Worm (Caenorhabditis elegans) whole organism, late embryonic: ENCODE data around the gene F32D8.7.
A peak's percentile ranks its signal among the peaks of the same experiment; 100 is the strongest.

Experiments
- C38D4.7 ChIP-seq: fragments of 200-800 bp; sonication (Bioruptor generic); optimal IDR thresholded peaks from 2 replicates; lab custom pipeline; 2018; ENCODE audit warnings: mild to moderate bottlenecking, missing genetic modification characterization, moderate library complexity, missing compliant biosample characterization
- F13H6.1 ChIP-seq: sonication (generic microtip); optimal IDR thresholded peaks from 2 replicates; lab custom pipeline; 2016; ENCODE audit warnings: missing genetic modification characterization, missing compliant biosample characterization
- K02D7.2 ChIP-seq: sonication (generic microtip); optimal IDR thresholded peaks from 2 replicates; lab custom pipeline; 2017; ENCODE audit warnings: mild to moderate bottlenecking, missing genetic modification characterization, missing compliant biosample characterization
- K09A11.1 ChIP-seq: sonication (generic microtip); optimal IDR thresholded peaks from 2 replicates; lab custom pipeline; 2017; ENCODE audit warnings: antibody characterized with exemption, mild to moderate bottlenecking, missing genetic modification characterization, missing compliant biosample characterization; ENCODE audit not compliant: insufficient read depth
- T23F11.4 ChIP-seq: fragments of 200-800 bp; sonication (Bioruptor generic); optimal IDR thresholded peaks from 2 replicates; lab custom pipeline; 2018; ENCODE audit warnings: mild to moderate bottlenecking, missing genetic modification characterization, missing compliant biosample characterization
- Y22D7AL.16 ChIP-seq: sonication (generic microtip); optimal IDR thresholded peaks from 2 replicates; lab custom pipeline; 2016; ENCODE audit warnings: missing genetic modification characterization, missing compliant biosample characterization
- ahr-1 ChIP-seq: sonication (generic microtip); optimal IDR thresholded peaks from 2 replicates; lab custom pipeline; 2016; ENCODE audit warnings: missing genetic modification characterization, missing compliant biosample characterization
- ama-1 ChIP-seq: fragments of 150-350 bp; optimal IDR thresholded peaks from 2 replicates; lab custom pipeline; 2014
- ceh-14 ChIP-seq: sonication (generic microtip); optimal IDR thresholded peaks from 2 replicates; lab custom pipeline; 2016; ENCODE audit warnings: missing genotype, missing genetic modification characterization, missing compliant biosample characterization
- ceh-18 ChIP-seq: sonication (generic microtip); optimal IDR thresholded peaks from 2 replicates; lab custom pipeline; 2016; ENCODE audit warnings: missing genetic modification characterization, missing compliant biosample characterization
- ceh-19 ChIP-seq: fragments of 200-800 bp; sonication (Bioruptor generic); optimal IDR thresholded peaks from 2 replicates; lab custom pipeline; 2018; ENCODE audit warnings: mild to moderate bottlenecking, missing genetic modification characterization, missing compliant biosample characterization
- ceh-2 ChIP-seq: sonication (generic microtip); optimal IDR thresholded peaks from 2 replicates; lab custom pipeline; 2016; ENCODE audit warnings: missing genotype, missing genetic modification characterization, missing compliant biosample characterization
- ceh-30 ChIP-seq: fragments of 150-350 bp; optimal IDR thresholded peaks from 2 replicates; lab custom pipeline; 2014; ENCODE audit warnings: missing biosample characterization, missing genetic modification characterization
- ceh-31 ChIP-seq: sonication (generic microtip); optimal IDR thresholded peaks from 2 replicates; lab custom pipeline; 2016; ENCODE audit warnings: missing genetic modification characterization, missing compliant biosample characterization
- ceh-34 ChIP-seq: sonication (generic microtip); optimal IDR thresholded peaks from 2 replicates; lab custom pipeline; 2016; ENCODE audit warnings: mild to moderate bottlenecking, missing genetic modification characterization, missing compliant biosample characterization
- ceh-45 ChIP-seq: fragments of 200-800 bp; sonication (Bioruptor generic); IDR thresholded peaks from 2 replicates; pipeline ENCODE4 v1.3.6; 2022; ENCODE audit warnings: missing genetic modification reagents, missing genetic modification characterization, missing compliant biosample characterization
- ceh-48 ChIP-seq: sonication (generic microtip); optimal IDR thresholded peaks from 2 replicates; lab custom pipeline; 2016; ENCODE audit warnings: missing genetic modification characterization, inconsistent platforms, missing compliant biosample characterization
- ceh-6 ChIP-seq: fragments of 200-800 bp; sonication (Bioruptor generic); optimal IDR thresholded peaks from 2 replicates; lab custom pipeline; 2018; ENCODE audit warnings: mild to moderate bottlenecking, missing genetic modification characterization, missing compliant biosample characterization
- ceh-9 ChIP-seq: sonication (generic microtip); optimal IDR thresholded peaks from 2 replicates; lab custom pipeline; 2016; ENCODE audit warnings: mild to moderate bottlenecking, missing genetic modification characterization, inconsistent platforms, missing compliant biosample characterization
- che-1 ChIP-seq: sonication (generic microtip); optimal IDR thresholded peaks from 2 replicates; lab custom pipeline; 2016; ENCODE audit warnings: mild to moderate bottlenecking, missing genetic modification characterization, missing compliant biosample characterization
- dmd-4 ChIP-seq: sonication (generic microtip); optimal IDR thresholded peaks from 2 replicates; lab custom pipeline; 2016; ENCODE audit warnings: borderline replicate concordance, missing genetic modification characterization, missing compliant biosample characterization
- elt-2 ChIP-seq: sonication (generic microtip); optimal IDR thresholded peaks from 2 replicates; lab custom pipeline; 2016; ENCODE audit warnings: missing genetic modification reagents, missing genetic modification characterization, missing compliant biosample characterization
- ets-4 ChIP-seq: sonication (generic microtip); optimal IDR thresholded peaks from 2 replicates; lab custom pipeline; 2016; ENCODE audit warnings: missing genetic modification characterization, missing compliant biosample characterization
- fkh-6 ChIP-seq: sonication (generic microtip); optimal IDR thresholded peaks from 2 replicates; lab custom pipeline; 2016; ENCODE audit warnings: missing genetic modification characterization, missing compliant biosample characterization
- gmeb-2 ChIP-seq: sonication (generic microtip); optimal IDR thresholded peaks from 2 replicates; lab custom pipeline; 2016; ENCODE audit warnings: missing genetic modification characterization, inconsistent platforms, missing compliant biosample characterization
- hlh-15 ChIP-seq: sonication (generic microtip); optimal IDR thresholded peaks from 2 replicates; lab custom pipeline; 2016; ENCODE audit warnings: missing genetic modification characterization, missing compliant biosample characterization
- hlh-30 ChIP-seq: sonication (generic microtip); optimal IDR thresholded peaks from 2 replicates; lab custom pipeline; 2017; ENCODE audit warnings: antibody characterized with exemption, missing genetic modification characterization, missing compliant biosample characterization; ENCODE audit not compliant: insufficient read depth
- hlh-6 ChIP-seq: sonication (generic microtip); optimal IDR thresholded peaks from 2 replicates; lab custom pipeline; 2016; ENCODE audit warnings: missing genotype, missing genetic modification characterization, missing compliant biosample characterization
- lin-11 ChIP-seq: fragments of 200-800 bp; sonication (Bioruptor generic); optimal IDR thresholded peaks from 2 replicates; lab custom pipeline; 2018; ENCODE audit warnings: mild to moderate bottlenecking, missing genetic modification characterization, missing compliant biosample characterization
- madf-2 ChIP-seq: sonication (generic microtip); optimal IDR thresholded peaks from 2 replicates; lab custom pipeline; 2017; ENCODE audit warnings: missing genetic modification characterization, missing compliant biosample characterization
- mec-3 ChIP-seq: sonication (generic microtip); optimal IDR thresholded peaks from 2 replicates; lab custom pipeline; 2016; ENCODE audit warnings: borderline replicate concordance, missing genetic modification characterization, missing compliant biosample characterization
- nhr-11 ChIP-seq: fragments of 150-350 bp; optimal IDR thresholded peaks from 2 replicates; lab custom pipeline; 2014; ENCODE audit warnings: missing biosample characterization, missing genetic modification characterization
- npax-4 ChIP-seq: sonication (generic microtip); optimal IDR thresholded peaks from 2 replicates; lab custom pipeline; 2016; ENCODE audit warnings: missing genetic modification characterization, missing compliant biosample characterization
- odd-2 ChIP-seq: sonication (generic microtip); optimal IDR thresholded peaks from 2 replicates; lab custom pipeline; 2017; ENCODE audit warnings: antibody characterized with exemption, mild to moderate bottlenecking, missing genetic modification characterization, missing compliant biosample characterization
- pag-3 ChIP-seq: sonication (generic microtip); optimal IDR thresholded peaks from 2 replicates; lab custom pipeline; 2016; ENCODE audit warnings: missing compliant biosample characterization, missing genetic modification characterization, borderline replicate concordance
- pat-9 ChIP-seq: fragments of 200-800 bp; sonication (Bioruptor generic); optimal IDR thresholded peaks from 2 replicates; lab custom pipeline; 2018; ENCODE audit warnings: mild to moderate bottlenecking, missing genetic modification characterization, moderate library complexity, missing compliant biosample characterization
- pax-1 ChIP-seq: fragments of 150-350 bp; optimal IDR thresholded peaks from 2 replicates; lab custom pipeline; 2014; ENCODE audit warnings: missing biosample characterization, missing genetic modification characterization
- pha-2 ChIP-seq: sonication (generic microtip); optimal IDR thresholded peaks from 2 replicates; lab custom pipeline; 2017; ENCODE audit warnings: mild to moderate bottlenecking, missing genetic modification characterization, missing compliant biosample characterization
- pha-4 ChIP-seq: fragments of 150-350 bp; optimal IDR thresholded peaks from 2 replicates; lab custom pipeline; 2018; ENCODE audit warnings: missing biosample characterization, missing genetic modification reagents, missing genetic modification characterization
- pqm-1 ChIP-seq: sonication (generic microtip); optimal IDR thresholded peaks from 2 replicates; lab custom pipeline; 2016; ENCODE audit warnings: missing genetic modification characterization, missing compliant biosample characterization
- pros-1 ChIP-seq: fragments of 150-350 bp; optimal IDR thresholded peaks from 2 replicates; lab custom pipeline; 2014; ENCODE audit warnings: missing biosample characterization, missing genetic modification reagents, missing genetic modification characterization
- sdc-2 ChIP-seq: sonication (generic microtip); optimal IDR thresholded peaks from 2 replicates; lab custom pipeline; 2016; ENCODE audit warnings: missing genotype, missing genetic modification characterization, missing compliant biosample characterization
- sox-4 ChIP-seq: sonication (generic microtip); optimal IDR thresholded peaks from 2 replicates; lab custom pipeline; 2017; ENCODE audit warnings: mild to moderate bottlenecking, missing genetic modification characterization, inconsistent platforms, missing compliant biosample characterization
- syd-9 ChIP-seq: sonication (generic microtip); optimal IDR thresholded peaks from 2 replicates; lab custom pipeline; 2016; ENCODE audit warnings: mild to moderate bottlenecking, missing genetic modification characterization, moderate library complexity, missing compliant biosample characterization
- tbx-7 ChIP-seq: sonication (generic microtip); optimal IDR thresholded peaks from 2 replicates; lab custom pipeline; 2016; ENCODE audit warnings: missing genotype, missing genetic modification characterization, missing compliant biosample characterization
- ttx-3 ChIP-seq: sonication (generic microtip); optimal IDR thresholded peaks from 2 replicates; lab custom pipeline; 2016; ENCODE audit warnings: missing genetic modification reagents, missing genetic modification characterization, missing compliant biosample characterization
- unc-3 ChIP-seq, 2 experiments: fragments of 200-800 bp in 1 of 2; sonication (Bioruptor generic) in 1 of 2; sonication (generic microtip) in 1 of 2; conservative IDR thresholded peaks in 1 of 2; optimal IDR thresholded peaks in 1 of 2; 2 replicates each; pipeline versions ENCODE4 v1.3.6 to Lab custom; 2016 to 2022; ENCODE audit warnings: missing compliant biosample characterization in 2 of 2, missing genetic modification characterization in 2 of 2, missing genetic modification reagents in 1 of 2
- unc-42 ChIP-seq: sonication (generic microtip); optimal IDR thresholded peaks from 2 replicates; lab custom pipeline; 2016; ENCODE audit warnings: missing genotype, missing genetic modification characterization, missing compliant biosample characterization
- unc-55 ChIP-seq: sonication (generic microtip); optimal IDR thresholded peaks from 2 replicates; lab custom pipeline; 2017; ENCODE audit warnings: missing biosample characterization, missing genetic modification reagents, missing genetic modification characterization
- unc-86 ChIP-seq: sonication (generic microtip); optimal IDR thresholded peaks from 2 replicates; lab custom pipeline; 2016; ENCODE audit warnings: missing genetic modification characterization, missing compliant biosample characterization
- zip-5 ChIP-seq: sonication (generic microtip); optimal IDR thresholded peaks from 2 replicates; lab custom pipeline; 2016; ENCODE audit warnings: missing genetic modification characterization, missing compliant biosample characterization
- ztf-16 ChIP-seq: sonication (generic microtip); optimal IDR thresholded peaks from 2 replicates; lab custom pipeline; 2017; ENCODE audit warnings: missing genetic modification characterization, missing compliant biosample characterization

Gene F32D8.7

DNA sequence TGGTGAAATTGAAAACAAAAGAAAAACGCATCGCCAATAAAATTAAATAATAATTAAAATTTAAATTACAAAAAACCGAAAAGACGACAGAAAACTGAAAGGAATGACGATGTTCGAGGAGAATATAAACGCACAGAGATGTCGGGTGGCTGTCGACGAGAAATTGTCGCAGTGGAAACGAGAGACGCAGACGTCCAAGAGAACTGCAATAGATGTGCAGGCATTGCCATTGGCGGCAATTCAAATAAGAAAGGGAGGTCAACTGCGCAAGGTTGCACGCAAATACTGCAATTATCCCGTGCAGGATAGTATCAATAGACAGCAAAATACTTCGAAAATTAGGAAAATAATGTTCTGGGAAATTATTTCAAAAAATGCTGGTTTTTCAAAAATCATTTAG, 1.1 kb upstream of the F32D8.7 start:
- TF ChIP-seq ceh-14 (tag; lab: Kevin White, UChicago) (peak; percentile 77), ceh-30 (tag; lab: Kevin White, UChicago) (peak; percentile 83), ceh-45 (GFP tag; lab: Robert Waterston, UW) (peak; percentile 47; the same call in 1 of the 2 replicates), zip-5 (peak; percentile 50), pros-1 (tag; lab: Kevin White, UChicago) (peak; percentile 62), pqm-1 (peak; percentile 51), unc-3 (GFP tag; conservative IDR thresholded peaks at IDR 0.05; lab: Robert Waterston, UW) (0 out of 2 replicates have a peak, but pooled peaks have one; percentile 36), unc-3 (tag; optimal IDR thresholded peaks at IDR 0.05; lab: Kevin White, UChicago) (no peak), ets-4 (tag; lab: Kevin White, UChicago) (peak; percentile 80), gmeb-2 (peak; percentile 75), pha-4 (tag; lab: Kevin White, UChicago) (no peak), hlh-6 (tag; lab: Kevin White, UChicago) (no peak), ttx-3 (tag; lab: Kevin White, UChicago) (no peak), hlh-15 (tag; lab: Kevin White, UChicago) (no peak), pat-9 (tag; lab: Kevin White, UChicago) (peak; percentile 57), nhr-11 (peak; percentile 7), lin-11 (tag; lab: Kevin White, UChicago) (peak; percentile 36), ztf-16 (peak; percentile 68), C38D4.7 (peak; percentile 4), ceh-31 (tag; lab: Kevin White, UChicago) (peak; percentile 90), odd-2 (tag; lab: Kevin White, UChicago) (no peak), tbx-7 (tag; lab: Kevin White, UChicago) (peak; percentile 26), ceh-18 (tag; lab: Kevin White, UChicago) (peak; percentile 88), fkh-6 (tag; lab: Kevin White, UChicago) (peak; percentile 40), sox-4 (tag; lab: Kevin White, UChicago) (peak; percentile 52), syd-9 (tag; lab: Kevin White, UChicago) (peak; percentile 47), pax-1 (peak; percentile 97), che-1 (peak; percentile 66), hlh-30 (tag; lab: Kevin White, UChicago) (peak; percentile 60), mec-3 (tag; lab: Kevin White, UChicago) (no peak), unc-55 (peak; percentile 93), ceh-19 (GFP tag; lab: Kevin White, UChicago) (peak; percentile 65), K09A11.1 (tag; lab: Kevin White, UChicago) (peak; percentile 23), Y22D7AL.16 (tag; lab: Kevin White, UChicago) (peak; percentile 60), ama-1 (lab: Kevin White, UChicago) (no peak), elt-2 (tag; lab: Kevin White, UChicago) (peak; percentile 82), ceh-9 (tag; lab: Kevin White, UChicago) (no peak), K02D7.2 (tag; lab: Kevin White, UChicago) (peak; percentile 21), unc-42 (tag; lab: Kevin White, UChicago) (peak; percentile 85), pha-2 (tag; lab: Kevin White, UChicago) (peak; percentile 54), ceh-34 (peak; percentile 89), ahr-1 (tag; lab: Kevin White, UChicago) (peak; percentile 65), dmd-4 (tag; lab: Kevin White, UChicago) (peak; percentile 23), npax-4 (tag; lab: Kevin White, UChicago) (no peak), sdc-2 (tag; lab: Kevin White, UChicago) (peak; percentile 52), F13H6.1 (tag; lab: Kevin White, UChicago) (peak; percentile 66), pag-3 (no peak), T23F11.4 (peak; percentile 21), ceh-48 (peak; percentile 49), ceh-2 (peak; percentile 66), madf-2 (tag; lab: Kevin White, UChicago) (peak; percentile 79), ceh-6 (GFP tag; lab: Kevin White, UChicago) (peak; percentile 4), unc-86 (tag; lab: Kevin White, UChicago) (peak; percentile 74)
